Fruit fly (Drosophila melanogaster): ENCODE results near the gene Gyc89Db.

The Gyc89Db gene

dm6 chr3R:16524593-16525111 lies 47.7 kb downstream of the Gyc89Db start (continued):
- TF ChIP-seq CG30431 (GFP tag; optimal IDR thresholded peaks at IDR 0.05) (peak; percentile 67), CG33213 (GFP tag; optimal IDR thresholded peaks at IDR 0.05) (peak; percentile 15), Atf3 (GFP tag; optimal IDR thresholded peaks at IDR 0.05) (no peak), BtbVII (GFP tag; optimal IDR thresholded peaks at IDR 0.05) (no peak), CG17568 (GFP tag; optimal IDR thresholded peaks at IDR 0.05) (peak; percentile 25), CG15011 (GFP tag; optimal IDR thresholded peaks at IDR 0.05) (peak; percentile 35), CG12299 (tag; optimal IDR thresholded peaks at IDR 0.05) (no peak), NC2α (GFP tag; optimal IDR thresholded peaks at IDR 0.05) (peak; percentile 40), CG33557 (GFP tag; optimal IDR thresholded peaks at IDR 0.05) (peak; percentile 77), CG2129 (GFP tag; IDR thresholded peaks at IDR 0.05; ENCODE audit: partially characterized antibody) (no peak), CG3726 (GFP tag; IDR thresholded peaks at IDR 0.05) (0 out of 3 replicates have a peak, but pooled peaks have one; percentile 54), CG8944 (GFP tag; optimal IDR thresholded peaks at IDR 0.05) (peak; percentile 45), CG7963 (GFP tag; IDR thresholded peaks at IDR 0.05; ENCODE audit: partially characterized antibody) (no peak), CG11723 (GFP tag; optimal IDR thresholded peaks at IDR 0.05) (peak; percentile 58), fd64A (GFP tag; optimal IDR thresholded peaks at IDR 0.05) (peak; percentile 81), CG10462 (GFP tag; optimal IDR thresholded peaks at IDR 0.05) (peak; percentile 38), E2f2 (GFP tag; IDR thresholded peaks at IDR 0.05) (no peak), trh (GFP tag; optimal IDR thresholded peaks at IDR 0.05) (no peak), ATbp (GFP tag; optimal IDR thresholded peaks at IDR 0.05) (peak; percentile 64), gfzf (GFP tag; optimal IDR thresholded peaks at IDR 0.05) (no peak), CG18011 (GFP tag; optimal IDR thresholded peaks at IDR 0.05) (no peak), CrebB (tag; optimal IDR thresholded peaks at IDR 0.05) (peak; percentile 7), CG12104 (GFP tag; optimal IDR thresholded peaks at IDR 0.05) (peak; percentile 63), Rx (GFP tag; IDR thresholded peaks at IDR 0.05) (no peak), kay (GFP tag; optimal IDR thresholded peaks at IDR 0.05) (no peak), CkIIα-i1 (GFP tag; IDR thresholded peaks at IDR 0.05) (no peak), corto (GFP tag; optimal IDR thresholded peaks at IDR 0.05) (no peak), CG18764 (GFP tag; optimal IDR thresholded peaks at IDR 0.05) (peak; percentile 85), lbe (GFP tag; optimal IDR thresholded peaks at IDR 0.05) (no peak), Six4 (GFP tag; optimal IDR thresholded peaks at IDR 0.05) (peak; percentile 32), HmgZ (tag; optimal IDR thresholded peaks at IDR 0.05) (no peak), CG2116 (GFP tag; optimal IDR thresholded peaks at IDR 0.05) (peak; percentile 15), CG1603 (tag; optimal IDR thresholded peaks at IDR 0.05) (peak; percentile 83), ewg (GFP tag; optimal IDR thresholded peaks at IDR 0.05) (peak; percentile 24), Deaf1 (tag; optimal IDR thresholded peaks at IDR 0.05) (no peak), Mes4 (GFP tag; optimal IDR thresholded peaks at IDR 0.05) (peak; percentile 61), Sox100B (GFP tag; optimal IDR thresholded peaks at IDR 0.05) (peak; percentile 50), CG18476 (GFP tag; optimal IDR thresholded peaks at IDR 0.05) (no peak), Stat92E (GFP tag; optimal IDR thresholded peaks at IDR 0.05) (peak in 1 of 3 experiments; percentile 27), CG34376 (GFP tag; optimal IDR thresholded peaks at IDR 0.05) (no peak), Sin3A (optimal IDR thresholded peaks at IDR 0.05) (no peak), H15 (GFP tag; IDR thresholded peaks at IDR 0.05) (no peak), usp (GFP tag; optimal IDR thresholded peaks at IDR 0.05) (no peak), tap (tag; optimal IDR thresholded peaks at IDR 0.05) (peak; percentile 56), CG12942 (GFP tag; optimal IDR thresholded peaks at IDR 0.05) (peak; percentile 25), CG16863 (GFP tag; optimal IDR thresholded peaks at IDR 0.05) (peak; percentile 52), chif (GFP tag; optimal IDR thresholded peaks at IDR 0.05) (peak; percentile 60 to 65), odd (GFP tag; optimal IDR thresholded peaks at IDR 0.05) (peak; percentile 34), Abd-B (GFP tag; optimal IDR thresholded peaks at IDR 0.05) (no peak), az2 (GFP tag; optimal IDR thresholded peaks at IDR 0.05) (no peak), Hr3 (GFP tag; optimal IDR thresholded peaks at IDR 0.05) (no peak)

All from whole organism, embryonic.